Worm (Caenorhabditis elegans) whole organism, L4 larva: ENCODE results near the gene flp-1.
A peak's percentile ranks its signal among the peaks of the same experiment; 100 is the strongest.

ENCODE experiments used
- F26F4.8 ChIP-seq: fragments of 200-800 bp; sonication (Bioruptor generic); conservative IDR thresholded peaks from 2 replicates; pipeline ENCODE4 v1.3.6; 2022; ENCODE audit warnings: missing genetic modification characterization, missing compliant biosample characterization
- F37D6.2 ChIP-seq: sonication (generic microtip); optimal IDR thresholded peaks from 2 replicates; lab custom pipeline; 2016; ENCODE audit warnings: mild to moderate bottlenecking, missing genetic modification characterization, missing compliant biosample characterization
- F44E2.7 ChIP-seq: fragments of 200-800 bp; sonication (Bioruptor generic); IDR thresholded peaks from 2 replicates; pipeline ENCODE4 v2.1.2; 2022; ENCODE audit warnings: missing genetic modification characterization, missing compliant biosample characterization
- T20F7.1 ChIP-seq: fragments of 200-800 bp; sonication (Bioruptor generic); optimal IDR thresholded peaks from 2 replicates; lab custom pipeline; 2018; ENCODE audit warnings: mild to moderate bottlenecking, missing genetic modification characterization, missing compliant biosample characterization
- Y105C5A.15 ChIP-seq: fragments of 200-800 bp; sonication (Bioruptor generic); IDR thresholded peaks from 2 replicates; pipeline ENCODE4 v1.3.6; 2022; ENCODE audit warnings: missing genetic modification characterization, missing compliant biosample characterization
- Y5F2A.4 ChIP-seq: fragments of 200-800 bp; sonication (Bioruptor generic); optimal IDR thresholded peaks from 2 replicates; lab custom pipeline; 2018; ENCODE audit warnings: mild to moderate bottlenecking, missing genetic modification characterization, missing compliant biosample characterization
- aha-1 ChIP-seq: fragments of 150-350 bp; peaks from one replicate; lab custom pipeline; 2014; ENCODE audit warnings: missing biosample characterization, missing genetic modification characterization
- aly-2 ChIP-seq: sonication (generic microtip); optimal IDR thresholded peaks from 2 replicates; lab custom pipeline; 2018; ENCODE audit warnings: missing biosample characterization, missing genetic modification characterization
- arid-1 ChIP-seq: fragments of 200-800 bp; sonication (Bioruptor generic); conservative IDR thresholded peaks from 2 replicates; pipeline ENCODE4 v1.3.6; 2022; ENCODE audit warnings: missing genetic modification reagents, missing genetic modification characterization, missing compliant biosample characterization
- ceh-20 ChIP-seq: fragments of 200-800 bp; sonication (Bioruptor generic); IDR thresholded peaks from 2 replicates; pipeline ENCODE4 v1.3.6; 2022; ENCODE audit warnings: missing genetic modification reagents, missing genetic modification characterization, missing compliant biosample characterization
- ceh-28 ChIP-seq: fragments of 150-350 bp; optimal IDR thresholded peaks from 2 replicates; lab custom pipeline; 2014; ENCODE audit warnings: missing biosample characterization, missing genetic modification reagents, missing genetic modification characterization
- ctbp-1 ChIP-seq: fragments of 200-800 bp; sonication (Bioruptor generic); IDR thresholded peaks from 2 replicates; pipeline ENCODE4 v1.3.6; 2022; ENCODE audit warnings: missing genetic modification reagents, missing genetic modification characterization, missing compliant biosample characterization
- dmd-9 ChIP-seq: fragments of 200-800 bp; sonication (Bioruptor generic); IDR thresholded peaks from 2 replicates; pipeline ENCODE4 v1.3.6; 2022; ENCODE audit warnings: missing genetic modification reagents, missing genetic modification characterization, missing compliant biosample characterization
- dpl-1 ChIP-seq: fragments of 150-350 bp; optimal IDR thresholded peaks from 2 replicates; lab custom pipeline; 2014; ENCODE audit warnings: missing biosample characterization, missing genetic modification reagents, missing genetic modification characterization
- dve-1 ChIP-seq: sonication (generic microtip); optimal IDR thresholded peaks from 2 replicates; lab custom pipeline; 2017; ENCODE audit warnings: antibody characterized with exemption, mild to moderate bottlenecking, missing genetic modification characterization, missing compliant biosample characterization; ENCODE audit not compliant: insufficient read depth
- hlh-30 ChIP-seq: sonication (generic microtip); optimal IDR thresholded peaks from 2 replicates; lab custom pipeline; 2017; ENCODE audit warnings: antibody characterized with exemption, mild to moderate bottlenecking, missing genetic modification characterization, missing compliant biosample characterization; ENCODE audit not compliant: insufficient read depth
- hmg-1.1 ChIP-seq: fragments of 200-800 bp; sonication (Bioruptor generic); IDR thresholded peaks from 2 replicates; pipeline ENCODE4 v1.3.6; 2022; ENCODE audit warnings: missing genetic modification reagents, missing genetic modification characterization, missing compliant biosample characterization
- lin-29 ChIP-seq: fragments of 200-800 bp; sonication (Bioruptor generic); IDR thresholded peaks from 2 replicates; pipeline ENCODE4 v1.3.6; 2022; ENCODE audit warnings: missing genetic modification reagents, missing genetic modification characterization, missing compliant biosample characterization
- lin-38 ChIP-seq: fragments of 200-800 bp; sonication (Bioruptor generic); IDR thresholded peaks from 2 replicates; pipeline ENCODE4 v1.3.6; 2022; ENCODE audit warnings: missing genetic modification reagents, missing genetic modification characterization, missing compliant biosample characterization
- lsy-2 ChIP-seq, 2 experiments: fragments of 150-350 bp in 1 of 2; sonication (generic microtip) in 1 of 2; optimal IDR thresholded peaks; 2 replicates each; lab custom pipeline; 2014 to 2017; ENCODE audit warnings: missing biosample characterization in 2 of 2, missing genetic modification characterization in 2 of 2
- mdl-1 ChIP-seq, 2 experiments: fragments of 150-350 bp in 1 of 2; sonication (generic microtip) in 1 of 2; optimal IDR thresholded peaks; 2 replicates each; lab custom pipeline; 2014 to 2017; ENCODE audit warnings: missing biosample characterization in 2 of 2, missing genetic modification characterization in 2 of 2
- mxl-2 ChIP-seq: fragments of 200-800 bp; sonication (Bioruptor generic); conservative IDR thresholded peaks from 2 replicates; pipeline ENCODE4 v1.3.6; 2022; ENCODE audit warnings: missing genetic modification reagents, missing genetic modification characterization, missing compliant biosample characterization
- mxl-3 ChIP-seq: fragments of 200-800 bp; sonication (Bioruptor generic); optimal IDR thresholded peaks from 2 replicates; lab custom pipeline; 2018; ENCODE audit warnings: mild to moderate bottlenecking, missing genetic modification characterization, missing compliant biosample characterization
- nhr-10 ChIP-seq: fragments of 150-350 bp; optimal IDR thresholded peaks from 2 replicates; lab custom pipeline; 2014; ENCODE audit warnings: missing biosample characterization, missing genetic modification characterization
- nhr-11 ChIP-seq: fragments of 150-350 bp; optimal IDR thresholded peaks from 2 replicates; lab custom pipeline; 2014; ENCODE audit warnings: missing biosample characterization, missing genetic modification characterization
- nhr-111 ChIP-seq: fragments of 200-800 bp; sonication (Bioruptor generic); optimal IDR thresholded peaks from 2 replicates; lab custom pipeline; 2018; ENCODE audit warnings: mild to moderate bottlenecking, missing genetic modification characterization, missing compliant biosample characterization
- nhr-28 ChIP-seq: fragments of 150-350 bp; optimal IDR thresholded peaks from 2 replicates; lab custom pipeline; 2014; ENCODE audit warnings: missing biosample characterization, missing genetic modification characterization
- nhr-6 ChIP-seq: fragments of 150-350 bp; optimal IDR thresholded peaks from 2 replicates; lab custom pipeline; 2014; ENCODE audit warnings: missing biosample characterization, missing genetic modification characterization
- nhr-76 ChIP-seq: fragments of 150-350 bp; optimal IDR thresholded peaks from 2 replicates; lab custom pipeline; 2014; ENCODE audit warnings: missing biosample characterization, missing genetic modification characterization
- nhr-77 ChIP-seq: fragments of 150-350 bp; optimal IDR thresholded peaks from 2 replicates; lab custom pipeline; 2014; ENCODE audit warnings: missing biosample characterization, missing genetic modification characterization
- pha-4 ChIP-seq, 2 experiments: fragments of 150-350 bp in 1 of 2; fragments of 200-800 bp in 1 of 2; sonication (Bioruptor generic) in 1 of 2; IDR thresholded peaks in 1 of 2; optimal IDR thresholded peaks in 1 of 2; 2 replicates each; pipeline versions ENCODE4 v1.3.6 to Lab custom; 2014 to 2022; ENCODE audit warnings: missing genetic modification characterization in 2 of 2, missing genetic modification reagents in 2 of 2, missing biosample characterization in 1 of 2, missing compliant biosample characterization in 1 of 2
- pqm-1 ChIP-seq: sonication (generic microtip); optimal IDR thresholded peaks from 2 replicates; lab custom pipeline; 2017; ENCODE audit warnings: missing biosample characterization, missing genetic modification characterization
- rbr-2 ChIP-seq: sonication (generic microtip); optimal IDR thresholded peaks from 2 replicates; lab custom pipeline; 2016; ENCODE audit warnings: missing genotype, missing genetic modification characterization, missing compliant biosample characterization
- saeg-2 ChIP-seq: fragments of 200-800 bp; sonication (Bioruptor generic); IDR thresholded peaks from 2 replicates; pipeline ENCODE4 v1.3.6; 2022; ENCODE audit warnings: missing genetic modification reagents, missing genetic modification characterization, missing compliant biosample characterization
- sdz-12 ChIP-seq: fragments of 200-800 bp; sonication (Bioruptor generic); optimal IDR thresholded peaks from 2 replicates; lab custom pipeline; 2018; ENCODE audit warnings: mild to moderate bottlenecking, missing genetic modification characterization, missing compliant biosample characterization
- set-16 ChIP-seq: fragments of 200-800 bp; sonication (Bioruptor generic); IDR thresholded peaks from 2 replicates; pipeline ENCODE4 v1.3.6; 2022; ENCODE audit warnings: missing genetic modification reagents, missing genetic modification characterization, missing compliant biosample characterization
- snpc-4 ChIP-seq: fragments of 150-350 bp; optimal IDR thresholded peaks from 2 replicates; lab custom pipeline; 2014; ENCODE audit warnings: missing biosample characterization, missing genetic modification characterization
- unc-62 ChIP-seq, 3 experiments: fragments of 150-350 bp in 1 of 3; sonication (generic microtip); optimal IDR thresholded peaks in 2 of 3; peaks in 1 of 3; 1 replicate in 1 of 3; 2 replicates in 2 of 3; lab custom pipeline; 2014 to 2017; ENCODE audit warnings: missing biosample characterization in 3 of 3, missing genetic modification characterization in 3 of 3, missing genetic modification reagents in 3 of 3, missing genotype in 1 of 3
- vab-7 ChIP-seq: fragments of 200-800 bp; sonication (Bioruptor generic); IDR thresholded peaks from 2 replicates; pipeline ENCODE4 v1.3.6; 2022; ENCODE audit warnings: missing genetic modification reagents, missing genetic modification characterization, missing compliant biosample characterization

flp-1 gene

ce11 chrIV:9096160-9096879 is 48.2 kb upstream of the flp-1 start, which contains the start of the genes znf-706 and cpna-3 (continued):
- TF ChIP-seq nhr-111 (GFP tag; lab: Kevin White, UChicago) (no peak), mxl-3 (GFP tag; lab: Kevin White, UChicago) (no peak), lin-29 (GFP tag; lab: Robert Waterston, UW) (no peak), sdz-12 (GFP tag; lab: Kevin White, UChicago) (no peak), nhr-10 (no peak), ctbp-1 (GFP tag; lab: Robert Waterston, UW) (no peak), nhr-77 (tag; lab: Kevin White, UChicago) (no peak), set-16 (GFP tag; lab: Robert Waterston, UW) (no peak), arid-1 (GFP tag; lab: Robert Waterston, UW) (no peak)

- TF ChIP-seq nhr-76 (tag; lab: Kevin White, UChicago) (no peak), aha-1 (peak; percentile 16)
Observed at ce11 chrIV:9098942-9099341, 45.6 kb upstream of the flp-1 start, which contains the start of gene gldi-10. Gene gldi-10, plus strand, starts transcription at chrIV:9099242.

ce11 chrIV:9100835-9101234 is 43.7 kb upstream of the flp-1 start:
- TF ChIP-seq unc-62 (GFP tag; optimal IDR thresholded peaks at IDR 0.05 in 1 of 2; lab: Kevin White, UChicago) (peak in 1 of 2 experiments; percentile 99), unc-62 (tag; optimal IDR thresholded peaks at IDR 0.05; lab: Kevin White, UChicago) (no peak), vab-7 (GFP tag; lab: Robert Waterston, UW) (no peak)

ce11 chrIV:9104071-9105016 is 40.2 kb upstream of the flp-1 start, which contains the start of the genes C01F6.14 and fem-3:
Gene C01F6.14, minus strand, starts transcription at chrIV:9104121.
Gene fem-3, plus strand, starts transcription at chrIV:9104966.
- peak in 1 of 2 experiments; percentile 42 for TF ChIP-seq lsy-2 (tag; optimal IDR thresholded peaks at IDR 0.05; lab: Kevin White, UChicago)
- TF ChIP-seq saeg-2: no peak
- peak; percentile 56 for TF ChIP-seq lin-38
- peak; percentile 53 for TF ChIP-seq dpl-1 (GFP tag; lab: Kevin White, UChicago)

- TF ChIP-seq dmd-9 (GFP tag; lab: Robert Waterston, UW): no peak
- peak; percentile 33 for TF ChIP-seq T20F7.1 (GFP tag; lab: Kevin White, UChicago)
- TF ChIP-seq sdz-12 (GFP tag; lab: Kevin White, UChicago): no peak
- TF ChIP-seq aha-1: no peak
- peak; percentile 68 for TF ChIP-seq lin-38
- no peak for TF ChIP-seq mdl-1 (tag; optimal IDR thresholded peaks at IDR 0.05; lab: Kevin White, UChicago)
- no peak for TF ChIP-seq hmg-1.1 (GFP tag; lab: Robert Waterston, UW)
- TF ChIP-seq nhr-28: peak; percentile 30
- TF ChIP-seq ceh-28: peak; percentile 13
- TF ChIP-seq aly-2 (tag; lab: Kevin White, UChicago): no peak
- TF ChIP-seq Y105C5A.15: no peak
- no peak for TF ChIP-seq snpc-4 (tag; lab: Kevin White, UChicago)
- TF ChIP-seq F26F4.8 (GFP tag; lab: Robert Waterston, UW): no peak
- TF ChIP-seq pha-4 (GFP tag; IDR thresholded peaks at IDR 0.05; lab: Robert Waterston, UW): no peak
- TF ChIP-seq pha-4 (tag; optimal IDR thresholded peaks at IDR 0.05; lab: Kevin White, UChicago): peak; percentile 66
- no peak for TF ChIP-seq nhr-11 (tag; lab: Kevin White, UChicago)
- peak; percentile 30 for TF ChIP-seq dve-1
- TF ChIP-seq pqm-1 (tag; lab: Kevin White, UChicago): peak; percentile 22
- peak; percentile 42 for TF ChIP-seq dpl-1 (GFP tag; lab: Kevin White, UChicago)
- TF ChIP-seq F44E2.7: no peak
- no peak for TF ChIP-seq Y5F2A.4
- no peak for TF ChIP-seq F37D6.2 (tag; lab: Kevin White, UChicago)
- peak; percentile 26 for TF ChIP-seq hlh-30 (tag; lab: Kevin White, UChicago)
- TF ChIP-seq ceh-20 (GFP tag; lab: Robert Waterston, UW): no peak
- TF ChIP-seq mxl-2 (GFP tag; lab: Robert Waterston, UW): no peak
- TF ChIP-seq nhr-6 (tag; lab: Kevin White, UChicago): peak; percentile 62
- TF ChIP-seq rbr-2 (tag; lab: Kevin White, UChicago): peak; percentile 35
Observed at ce11 chrIV:9107464-9107863, 37.0 kb upstream of the flp-1 start.
